Fruit fly (Drosophila melanogaster) whole organism: ENCODE results near the gene sdt.

Experiments used
- CG8478 ChIP-seq: fragments of >200 bp; optimal IDR thresholded peaks from 2 replicates; lab custom pipeline; 2018; ENCODE audit warnings: inconsistent platforms
- EcR ChIP-seq, 2 experiments: fragments of >200 bp; optimal IDR thresholded peaks; 2 replicates each; lab custom pipeline; 2017; ENCODE audit warnings: missing biosample characterization in 2 of 2, missing genetic modification characterization in 2 of 2, missing genetic modification reagents in 2 of 2
- pan ChIP-seq: fragments of >200 bp; optimal IDR thresholded peaks from 2 replicates; lab custom pipeline; 2017
- psq ChIP-seq: fragments of >200 bp; optimal IDR thresholded peaks from 2 replicates; lab custom pipeline; 2017
- usp ChIP-seq: fragments of >200 bp; optimal IDR thresholded peaks from 2 replicates; lab custom pipeline; 2017; ENCODE audit warnings: missing biosample characterization, missing genetic modification characterization, mixed read lengths

DNA sequence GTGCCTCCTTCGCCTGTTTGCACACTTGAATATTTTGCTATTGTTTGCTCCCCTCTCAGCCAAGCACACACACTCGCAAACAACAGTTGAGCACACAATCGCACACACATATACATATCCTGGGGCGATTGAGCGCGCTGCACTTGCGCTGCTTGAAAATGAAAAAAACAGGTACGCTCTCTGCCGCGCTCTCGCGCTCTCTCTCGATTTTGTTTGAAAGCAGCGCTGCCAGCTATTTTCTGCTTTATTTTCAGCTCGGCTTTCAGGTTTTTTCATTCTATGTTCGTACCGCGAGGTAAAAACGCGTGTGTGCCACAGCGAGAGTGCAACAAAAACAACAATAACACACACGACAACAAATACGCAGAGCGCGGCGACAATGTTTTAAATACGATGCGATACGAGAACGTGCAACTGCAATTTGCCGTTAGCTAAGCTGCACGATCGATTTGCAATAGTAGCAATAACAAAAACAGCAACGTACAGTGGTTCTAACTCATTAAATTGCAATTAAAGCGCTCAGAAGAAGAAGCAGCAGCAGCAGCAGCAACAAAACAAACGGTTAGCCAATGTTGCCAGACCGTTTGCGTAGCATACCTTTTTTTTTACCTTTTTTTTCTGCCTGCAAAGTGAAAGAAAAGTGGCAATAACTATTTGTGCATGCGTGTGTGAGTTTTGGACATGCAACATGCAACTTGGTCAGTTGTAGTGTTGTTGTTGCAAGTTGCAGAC lies 37.7 kb downstream of the sdt start:
- TF ChIP-seq usp (GFP tag; lab: Kevin White, UChicago) = no peak
- TF ChIP-seq pan = no peak
- no peak for TF ChIP-seq CG8478
- no peak for TF ChIP-seq psq (lab: Kevin White, UChicago)
- no peak for TF ChIP-seq EcR (GFP tag; optimal IDR thresholded peaks at IDR 0.05; lab: Kevin White, UChicago)
